Fruit fly (Drosophila melanogaster): Measurements from ENCODE around the gene mRpL14.
A peak's percentile ranks its signal among the peaks of the same experiment; 100 is the strongest.

Gene mRpL14

DNA sequence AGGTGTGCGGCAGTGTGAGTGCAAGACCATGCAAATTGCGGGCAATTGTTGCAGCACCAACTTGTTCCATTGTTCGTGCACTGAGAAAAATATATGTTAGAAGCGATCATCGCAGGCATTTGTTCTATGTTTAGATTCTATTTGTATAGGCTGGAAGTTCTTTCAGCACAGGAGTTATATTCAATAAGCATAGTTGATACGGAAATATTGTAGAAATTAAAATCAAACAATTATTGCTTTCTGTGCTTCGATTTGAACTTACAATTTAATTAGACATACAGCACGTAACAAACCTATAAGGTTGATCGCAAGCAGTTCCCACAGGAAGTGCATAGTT is 5.7 kb upstream of the mRpL14 start (continued):
- TF ChIP-seq CG10631 (GFP tag; optimal IDR thresholded peaks at IDR 0.05) (no peak), Eip78C (GFP tag) (peak; percentile 27), CG6276 (GFP tag; optimal IDR thresholded peaks at IDR 0.05) (no peak), dac (GFP tag; optimal IDR thresholded peaks at IDR 0.05) (no peak), Hr38 (GFP tag; optimal IDR thresholded peaks at IDR 0.05) (no peak), fd85E (GFP tag; optimal IDR thresholded peaks at IDR 0.05) (no peak), dsx (GFP tag; optimal IDR thresholded peaks at IDR 0.05; ENCODE audit: poor library complexity, severe bottlenecking) (no peak), Ets21C (GFP tag; optimal IDR thresholded peaks at IDR 0.05) (no peak), acj6 (GFP tag; optimal IDR thresholded peaks at IDR 0.05) (no peak), vri (GFP tag; optimal IDR thresholded peaks at IDR 0.05) (no peak), CG3919 (GFP tag; optimal IDR thresholded peaks at IDR 0.05) (no peak), Sox14 (GFP tag; optimal IDR thresholded peaks at IDR 0.05) (no peak), Hr39 (GFP tag; optimal IDR thresholded peaks at IDR 0.05) (peak; percentile 8), Gug (GFP tag; IDR thresholded peaks at IDR 0.05) (peak; percentile 48; the same call in 1 of the 2 replicates), cyc (GFP tag; optimal IDR thresholded peaks at IDR 0.05) (no peak), CG7368 (GFP tag; optimal IDR thresholded peaks at IDR 0.05) (no peak), CG8319 (GFP tag; optimal IDR thresholded peaks at IDR 0.05) (no peak), CG31627 (GFP tag; optimal IDR thresholded peaks at IDR 0.05) (peak; percentile 2), Blimp-1 (GFP tag; optimal IDR thresholded peaks at IDR 0.05) (no peak), CG11762 (GFP tag; optimal IDR thresholded peaks at IDR 0.05; ENCODE audit: insufficient read depth) (no peak), CG34406 (GFP tag; optimal IDR thresholded peaks at IDR 0.05) (no peak), fkh (GFP tag; optimal IDR thresholded peaks at IDR 0.05) (no peak), pdm3 (GFP tag; optimal IDR thresholded peaks at IDR 0.05) (no peak), salr (GFP tag; optimal IDR thresholded peaks at IDR 0.05) (no peak), lz (GFP tag; optimal IDR thresholded peaks at IDR 0.05) (no peak), Eip93F (GFP tag; optimal IDR thresholded peaks at IDR 0.05) (no peak), Lpt (GFP tag; optimal IDR thresholded peaks at IDR 0.05) (peak; percentile 15), CG6792 (GFP tag; optimal IDR thresholded peaks at IDR 0.05) (no peak), CG10669 (GFP tag; optimal IDR thresholded peaks at IDR 0.05) (no peak), topi (GFP tag; optimal IDR thresholded peaks at IDR 0.05) (no peak), esn (GFP tag; optimal IDR thresholded peaks at IDR 0.05) (peak; percentile 17), fd59A (GFP tag; optimal IDR thresholded peaks at IDR 0.05) (no peak)

DNA sequence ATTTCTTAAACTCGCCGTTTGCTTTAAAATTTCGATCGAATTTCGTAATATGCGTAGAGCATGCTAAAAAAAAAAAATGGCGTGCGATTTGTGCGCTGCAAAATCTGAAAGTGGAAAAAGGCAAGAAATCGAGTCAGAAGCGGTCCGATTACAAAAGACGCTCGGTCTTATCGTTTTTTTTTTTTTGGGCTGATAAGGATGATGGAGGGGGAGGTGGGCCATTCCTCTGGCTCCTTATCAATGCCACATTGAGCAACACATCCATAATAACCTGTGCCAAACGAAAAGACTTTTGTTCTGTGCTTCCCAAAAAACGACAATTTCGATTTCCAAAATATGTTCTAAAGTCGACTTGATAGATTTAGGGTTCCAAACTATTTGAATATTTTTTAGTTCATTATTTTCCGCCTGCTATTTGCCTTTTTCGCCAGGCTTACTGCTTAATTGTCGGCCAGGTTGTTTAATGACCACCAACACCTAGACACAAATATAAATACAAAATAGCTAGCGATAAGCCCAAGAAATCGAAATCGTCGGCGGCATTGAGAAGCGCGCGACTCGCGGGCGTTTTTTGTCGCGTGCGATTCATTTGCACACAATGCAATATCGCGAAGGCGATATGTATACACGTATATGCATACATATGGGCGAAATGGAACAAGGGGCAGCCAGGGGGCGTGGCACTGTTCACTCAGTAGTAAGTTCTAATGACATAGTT is 5.2 kb upstream of the mRpL14 start:
- TF ChIP-seq Blimp-1 (GFP tag; optimal IDR thresholded peaks at IDR 0.05) (no peak), vri (GFP tag; optimal IDR thresholded peaks at IDR 0.05) (peak; percentile 93), Eip93F (GFP tag; optimal IDR thresholded peaks at IDR 0.05) (peak; percentile 7), svp (GFP tag) (peak; percentile 41), fd85E (GFP tag; optimal IDR thresholded peaks at IDR 0.05) (no peak)

DNA sequence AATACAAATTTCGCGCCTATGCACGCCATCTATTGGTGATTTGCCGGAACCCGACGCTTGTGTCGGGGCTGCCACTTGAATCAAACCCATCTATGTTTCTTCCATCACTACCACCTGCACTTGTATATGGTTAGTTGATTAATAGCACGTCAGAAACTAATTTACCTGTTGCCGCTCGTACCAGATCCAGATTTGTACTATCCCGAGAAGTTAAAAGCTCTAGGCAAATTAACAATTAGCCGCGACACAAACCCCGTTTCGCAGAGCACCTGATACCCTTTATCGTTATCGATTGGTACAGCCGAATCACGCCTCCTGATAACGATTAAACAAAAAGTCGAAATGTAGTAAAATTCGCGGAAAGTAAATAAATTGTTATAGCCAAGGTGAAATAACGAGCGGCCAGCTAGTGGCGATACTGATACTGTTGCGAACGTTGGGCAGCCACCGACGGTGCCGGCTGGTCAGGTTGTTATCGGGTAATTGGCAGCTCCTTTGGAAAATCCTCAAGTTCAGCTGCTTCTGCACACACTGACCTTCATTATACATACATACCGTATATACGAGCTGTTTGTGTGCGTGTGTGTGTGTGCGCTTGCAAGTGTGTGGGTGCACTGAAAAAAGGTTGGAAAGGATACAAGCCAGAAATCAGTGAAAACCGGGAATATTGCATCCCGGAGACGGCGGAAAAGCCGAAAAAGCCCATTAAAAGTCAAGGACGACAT is 4.3 kb downstream of the mRpL14 start:
- TF ChIP-seq Eip78C (GFP tag) (peak; percentile 30), CG1621 (tag; optimal IDR thresholded peaks at IDR 0.05) (no peak), dac (GFP tag; optimal IDR thresholded peaks at IDR 0.05) (no peak), Gug (GFP tag; IDR thresholded peaks at IDR 0.05) (no peak), fd85E (GFP tag; optimal IDR thresholded peaks at IDR 0.05) (no peak), Smox (GFP tag; optimal IDR thresholded peaks at IDR 0.05) (no peak), topi (GFP tag; optimal IDR thresholded peaks at IDR 0.05) (no peak), achi (GFP tag; optimal IDR thresholded peaks at IDR 0.05) (no peak), Sox102F (GFP tag; optimal IDR thresholded peaks at IDR 0.05) (no peak), Ets96B (tag; optimal IDR thresholded peaks at IDR 0.05) (no peak), net (GFP tag; optimal IDR thresholded peaks at IDR 0.05) (no peak), spab (GFP tag; optimal IDR thresholded peaks at IDR 0.05) (no peak), svp (GFP tag) (peak; percentile 70), CG31627 (GFP tag; optimal IDR thresholded peaks at IDR 0.05) (no peak), lz (GFP tag; optimal IDR thresholded peaks at IDR 0.05) (no peak), Eip93F (GFP tag; optimal IDR thresholded peaks at IDR 0.05) (no peak), Ets21C (GFP tag; optimal IDR thresholded peaks at IDR 0.05) (no peak)
